Worm (Caenorhabditis elegans) whole organism, L4 larva: Measurements from ENCODE around the gene tpan-1.

Experiments used
- F44E2.7 ChIP-seq: fragments of 200-800 bp; sonication (Bioruptor generic); IDR thresholded peaks from 2 replicates; pipeline ENCODE4 v2.1.2; 2022; ENCODE audit warnings: missing genetic modification characterization, missing compliant biosample characterization
- R02D3.7 ChIP-seq: fragments of 150-350 bp; sonication (generic microtip); optimal IDR thresholded peaks from 3 replicates; lab custom pipeline; 2014; ENCODE audit warnings: missing biosample characterization, missing genetic modification characterization
- ama-1 ChIP-seq: fragments of 150-350 bp; optimal IDR thresholded peaks from 2 replicates; lab custom pipeline; 2014; ENCODE audit warnings: inconsistent platforms, mixed read lengths
- daf-12 ChIP-seq: fragments of 150-350 bp; optimal IDR thresholded peaks from 2 replicates; lab custom pipeline; 2014; ENCODE audit warnings: missing biosample characterization, missing genetic modification reagents, missing genetic modification characterization
- dpl-1 ChIP-seq: fragments of 150-350 bp; optimal IDR thresholded peaks from 2 replicates; lab custom pipeline; 2014; ENCODE audit warnings: missing biosample characterization, missing genetic modification reagents, missing genetic modification characterization
- fkh-10 ChIP-seq: fragments of 150-350 bp; optimal IDR thresholded peaks from 2 replicates; lab custom pipeline; 2014; ENCODE audit warnings: missing biosample characterization, missing genetic modification reagents, missing genetic modification characterization
- nhr-10 ChIP-seq: fragments of 150-350 bp; optimal IDR thresholded peaks from 2 replicates; lab custom pipeline; 2014; ENCODE audit warnings: missing biosample characterization, missing genetic modification characterization
- nhr-237 ChIP-seq: sonication (generic microtip); optimal IDR thresholded peaks from 2 replicates; lab custom pipeline; 2017; ENCODE audit warnings: missing biosample characterization, missing genetic modification characterization
- pha-4 ChIP-seq, 2 experiments: fragments of 150-350 bp in 1 of 2; fragments of 200-800 bp in 1 of 2; sonication (Bioruptor generic) in 1 of 2; IDR thresholded peaks in 1 of 2; optimal IDR thresholded peaks in 1 of 2; 2 replicates each; pipeline versions ENCODE4 v1.3.6 to Lab custom; 2014 to 2022; ENCODE audit warnings: missing genetic modification characterization in 2 of 2, missing genetic modification reagents in 2 of 2, missing biosample characterization in 1 of 2, missing compliant biosample characterization in 1 of 2
- pqm-1 ChIP-seq: sonication (generic microtip); optimal IDR thresholded peaks from 2 replicates; lab custom pipeline; 2017; ENCODE audit warnings: missing biosample characterization, missing genetic modification characterization
- set-16 ChIP-seq: fragments of 200-800 bp; sonication (Bioruptor generic); IDR thresholded peaks from 2 replicates; pipeline ENCODE4 v1.3.6; 2022; ENCODE audit warnings: missing genetic modification reagents, missing genetic modification characterization, missing compliant biosample characterization
- unc-130 ChIP-seq: sonication (generic microtip); optimal IDR thresholded peaks from 2 replicates; lab custom pipeline; 2016; ENCODE audit warnings: missing genetic modification reagents, missing genetic modification characterization, missing compliant biosample characterization
- unc-39 ChIP-seq: sonication (generic microtip); optimal IDR thresholded peaks from 2 replicates; lab custom pipeline; 2017; ENCODE audit warnings: missing biosample characterization, missing genetic modification characterization
- zfp-2 ChIP-seq: sonication (generic microtip); optimal IDR thresholded peaks from 2 replicates; lab custom pipeline; 2016; ENCODE audit warnings: mild to moderate bottlenecking, missing genetic modification characterization, missing compliant biosample characterization

DNA sequence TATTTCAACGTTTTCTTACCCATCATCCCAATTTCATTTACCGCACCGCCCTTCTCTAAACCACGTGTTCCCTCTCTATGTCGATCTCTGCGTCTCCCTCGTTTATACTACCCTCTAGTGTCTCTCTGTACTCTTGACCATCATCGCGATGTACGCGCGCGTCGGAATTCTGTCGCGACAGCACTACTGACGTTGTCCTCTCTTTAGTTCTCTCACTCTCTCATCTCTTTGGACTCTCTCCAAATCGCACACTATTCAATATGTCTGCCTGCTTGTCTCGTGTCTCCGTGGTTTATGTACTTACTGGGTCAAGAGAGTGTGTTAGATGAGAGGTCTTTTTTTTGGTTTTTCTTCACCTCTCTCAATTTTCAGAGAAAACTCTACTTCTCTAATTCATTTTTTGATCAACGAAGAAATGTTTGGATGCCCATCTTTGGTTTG is 11.0 kb upstream of the tpan-1 start:
- TF ChIP-seq unc-39 (tag; lab: Kevin White, UChicago): no peak
- peak; percentile 82 for TF ChIP-seq pha-4 (GFP tag; IDR thresholded peaks at IDR 0.05; lab: Robert Waterston, UW)
- peak; percentile 100 for TF ChIP-seq pha-4 (tag; optimal IDR thresholded peaks at IDR 0.05; lab: Kevin White, UChicago)
- no peak for TF ChIP-seq daf-12
- TF ChIP-seq set-16 (GFP tag; lab: Robert Waterston, UW): peak; percentile 76
- TF ChIP-seq fkh-10 (GFP tag; lab: Kevin White, UChicago): peak; percentile 95
- TF ChIP-seq R02D3.7 (tag; lab: Kevin White, UChicago): no peak
- TF ChIP-seq dpl-1 (GFP tag; lab: Kevin White, UChicago): peak; percentile 70
- peak; percentile 5 for TF ChIP-seq ama-1
- TF ChIP-seq unc-130 (GFP tag; lab: Kevin White, UChicago): peak; percentile 8
- peak; percentile 77 for TF ChIP-seq nhr-10 (tag; lab: Kevin White, UChicago)
- no peak for TF ChIP-seq F44E2.7 (GFP tag; lab: Robert Waterston, UW)
- no peak for TF ChIP-seq nhr-237 (tag; lab: Kevin White, UChicago)
- TF ChIP-seq pqm-1 (tag; lab: Kevin White, UChicago): peak; percentile 33
- peak; percentile 59 for TF ChIP-seq zfp-2 (tag; lab: Kevin White, UChicago)
